Worm (Caenorhabditis elegans): ENCODE data around the gene H40L08.2.

The H40L08.2 gene

ce11 chrX:15077597-15078261 lies at the start of gene H40L08.2, which contains the start of the genes H40L08.8 and H40L08.7:
TSS of gene H40L08.2 (minus strand) at chrX:15077744.
TSS of gene H40L08.8 (minus strand) at chrX:15077633.
TSS of gene H40L08.7 (minus strand) at chrX:15077744.
- peak; percentile 77 for TF ChIP-seq nhr-25 (tag; optimal IDR thresholded peaks at IDR 0.05)
- peak; percentile 79 for TF ChIP-seq nhr-23 (tag; optimal IDR thresholded peaks at IDR 0.05)
- no peak for TF ChIP-seq nhr-67 (tag; optimal IDR thresholded peaks at IDR 0.05)
- peak; percentile 0 for TF ChIP-seq lin-39 (tag; optimal IDR thresholded peaks at IDR 0.05)
- no peak for TF ChIP-seq fos-1 (tag; optimal IDR thresholded peaks at IDR 0.05)
- TF ChIP-seq nhr-76 (tag; optimal IDR thresholded peaks at IDR 0.05), result no peak
- peak; percentile 5 for TF ChIP-seq snpc-4 (tag; optimal IDR thresholded peaks at IDR 0.05)
- TF ChIP-seq sea-2 (GFP tag; optimal IDR thresholded peaks at IDR 0.05), result no peak
- TF ChIP-seq ceh-16 (tag; optimal IDR thresholded peaks at IDR 0.05), result no peak
- TF ChIP-seq nhr-43 (tag; optimal IDR thresholded peaks at IDR 0.05; ENCODE audit: poor library complexity, severe bottlenecking), result peak; percentile 61
- TF ChIP-seq nhr-77 (tag; optimal IDR thresholded peaks at IDR 0.05), result no peak
- TF ChIP-seq ztf-4 (tag; optimal IDR thresholded peaks at IDR 0.05), result no peak
- TF ChIP-seq ceh-28 (tag; optimal IDR thresholded peaks at IDR 0.05), result peak; percentile 6
- peak in 1 of 3 experiments; percentile 43 for TF ChIP-seq elt-3 (tag; optimal IDR thresholded peaks at IDR 0.05)
- TF ChIP-seq elt-1 (tag; optimal IDR thresholded peaks at IDR 0.05), result peak; percentile 30
- TF ChIP-seq zag-1 (tag; optimal IDR thresholded peaks at IDR 0.05), result no peak
- peak; percentile 90 for TF ChIP-seq ama-1 (optimal IDR thresholded peaks at IDR 0.05)
- no peak for TF ChIP-seq R02D3.7 (tag; optimal IDR thresholded peaks at IDR 0.05)

- TF ChIP-seq nhr-43 (tag; optimal IDR thresholded peaks at IDR 0.05; ENCODE audit: poor library complexity, severe bottlenecking) (no peak), ceh-9 (tag; optimal IDR thresholded peaks at IDR 0.05) (no peak), nhr-237 (tag; optimal IDR thresholded peaks at IDR 0.05) (no peak), lsy-12 (tag; optimal IDR thresholded peaks at IDR 0.05) (no peak), egl-27 (tag; optimal IDR thresholded peaks at IDR 0.05) (no peak), tbx-2 (tag; optimal IDR thresholded peaks at IDR 0.05) (no peak), skn-1 (tag; optimal IDR thresholded peaks at IDR 0.05) (no peak), elt-1 (tag; optimal IDR thresholded peaks at IDR 0.05) (no peak), fos-1 (tag; optimal IDR thresholded peaks at IDR 0.05) (no peak), ZK546.5 (tag; optimal IDR thresholded peaks at IDR 0.05) (no peak), ztf-4 (tag; optimal IDR thresholded peaks at IDR 0.05) (no peak), jun-1 (tag; optimal IDR thresholded peaks at IDR 0.05) (no peak), lin-39 (tag; optimal IDR thresholded peaks at IDR 0.05) (no peak), pha-4 (tag; optimal IDR thresholded peaks at IDR 0.05) (no peak)
Observed at ce11 chrX:15127338-15127737, 49.8 kb upstream of the H40L08.2 start.

ce11 chrX:15126736-15127135 lies 49.2 kb upstream of the H40L08.2 start:
- no peak for TF ChIP-seq ZK546.5 (tag; optimal IDR thresholded peaks at IDR 0.05)
- TF ChIP-seq egl-5 (tag; optimal IDR thresholded peaks at IDR 0.05), result no peak
- no peak for TF ChIP-seq fkh-10 (GFP tag; optimal IDR thresholded peaks at IDR 0.05)
- no peak for TF ChIP-seq elt-2 (tag; optimal IDR thresholded peaks at IDR 0.05)
- TF ChIP-seq pqm-1 (tag; optimal IDR thresholded peaks at IDR 0.05), result no peak
- TF ChIP-seq tbx-2 (tag; optimal IDR thresholded peaks at IDR 0.05), result no peak
- no peak for TF ChIP-seq sea-2 (GFP tag; optimal IDR thresholded peaks at IDR 0.05)
- TF ChIP-seq ztf-4 (tag; optimal IDR thresholded peaks at IDR 0.05), result no peak
- no peak for TF ChIP-seq elt-3 (tag; optimal IDR thresholded peaks at IDR 0.05)
- no peak for TF ChIP-seq nhr-23 (tag; optimal IDR thresholded peaks at IDR 0.05)
- no peak for TF ChIP-seq skn-1 (tag; optimal IDR thresholded peaks at IDR 0.05)
- no peak for TF ChIP-seq fkh-2 (tag; optimal IDR thresholded peaks at IDR 0.05)

- TF ChIP-seq elt-1 (tag; optimal IDR thresholded peaks at IDR 0.05) (no peak), ceh-28 (tag; optimal IDR thresholded peaks at IDR 0.05) (no peak), ceh-9 (tag; optimal IDR thresholded peaks at IDR 0.05) (no peak), hmg-11 (tag; optimal IDR thresholded peaks at IDR 0.05) (no peak), ama-1 (optimal IDR thresholded peaks at IDR 0.05) (no peak), ztf-4 (tag; optimal IDR thresholded peaks at IDR 0.05) (no peak), zag-1 (tag; optimal IDR thresholded peaks at IDR 0.05) (no peak), ceh-82 (tag; optimal IDR thresholded peaks at IDR 0.05) (no peak), nhr-76 (tag; optimal IDR thresholded peaks at IDR 0.05) (no peak), ZK546.5 (tag; optimal IDR thresholded peaks at IDR 0.05) (no peak), daf-12 (tag; optimal IDR thresholded peaks at IDR 0.05) (no peak), lsy-12 (tag; optimal IDR thresholded peaks at IDR 0.05) (no peak), nhr-237 (tag; optimal IDR thresholded peaks at IDR 0.05) (no peak), nhr-43 (tag; optimal IDR thresholded peaks at IDR 0.05; ENCODE audit: poor library complexity, severe bottlenecking) (no peak), fkh-2 (tag; optimal IDR thresholded peaks at IDR 0.05) (no peak), mdl-1 (tag; optimal IDR thresholded peaks at IDR 0.05) (no peak), lin-15B (tag; optimal IDR thresholded peaks at IDR 0.05) (no peak), elt-2 (tag; optimal IDR thresholded peaks at IDR 0.05) (no peak), eor-1 (tag; optimal IDR thresholded peaks at IDR 0.05) (no peak), ceh-16 (tag; optimal IDR thresholded peaks at IDR 0.05) (no peak)
Observed at ce11 chrX:15125138-15125537, 47.6 kb upstream of the H40L08.2 start.
